Worm (Caenorhabditis elegans) whole organism, L2 larva: ENCODE data around the gene inpp-4B.

Experiments
- R02D3.7 ChIP-seq: fragments of 150-350 bp; optimal IDR thresholded peaks from 2 replicates; lab custom pipeline; 2014; ENCODE audit warnings: missing biosample characterization, missing genetic modification characterization
- Y55F3AM.14 ChIP-seq: fragments of 200-800 bp; sonication (Bioruptor generic); optimal IDR thresholded peaks from 2 replicates; lab custom pipeline; 2018; ENCODE audit warnings: mild to moderate bottlenecking, missing genetic modification characterization, missing compliant biosample characterization
- ZK546.5 ChIP-seq: sonication (generic microtip); optimal IDR thresholded peaks from 2 replicates; lab custom pipeline; 2017; ENCODE audit warnings: missing biosample characterization, missing genetic modification characterization
- aly-2 ChIP-seq: fragments of 150-350 bp; optimal IDR thresholded peaks from 2 replicates; lab custom pipeline; 2014; ENCODE audit warnings: missing biosample characterization, missing genetic modification characterization
- blmp-1 ChIP-seq: sonication (generic microtip); optimal IDR thresholded peaks from 2 replicates; lab custom pipeline; 2017; ENCODE audit warnings: missing genetic modification characterization, mild to moderate bottlenecking, missing compliant biosample characterization, antibody characterized with exemption, moderate library complexity; ENCODE audit not compliant: insufficient read depth
- ceh-16 ChIP-seq: fragments of 150-350 bp; optimal IDR thresholded peaks from 2 replicates; lab custom pipeline; 2014; ENCODE audit warnings: missing biosample characterization, missing genetic modification characterization
- crh-2 ChIP-seq: sonication (generic microtip); optimal IDR thresholded peaks from 2 replicates; lab custom pipeline; 2017; ENCODE audit warnings: missing biosample characterization, missing genetic modification characterization
- dmd-4 ChIP-seq: sonication (generic microtip); optimal IDR thresholded peaks from 2 replicates; lab custom pipeline; 2017; ENCODE audit warnings: missing biosample characterization, missing genetic modification characterization
- egl-27 ChIP-seq: sonication (generic microtip); optimal IDR thresholded peaks from 3 replicates; lab custom pipeline; 2017; ENCODE audit warnings: missing biosample characterization, missing genetic modification reagents, missing genetic modification characterization
- elt-1 ChIP-seq: fragments of 150-350 bp; optimal IDR thresholded peaks from 2 replicates; lab custom pipeline; 2014; ENCODE audit warnings: missing biosample characterization, missing genetic modification characterization
- fos-1 ChIP-seq: fragments of 150-350 bp; optimal IDR thresholded peaks from 2 replicates; lab custom pipeline; 2014; ENCODE audit warnings: missing biosample characterization, missing genetic modification characterization
- gmeb-1 ChIP-seq: fragments of 150-350 bp; optimal IDR thresholded peaks from 2 replicates; lab custom pipeline; 2014; ENCODE audit warnings: missing biosample characterization, missing genetic modification characterization
- lin-13 ChIP-seq: fragments of 150-350 bp; optimal IDR thresholded peaks from 2 replicates; lab custom pipeline; 2014; ENCODE audit warnings: missing biosample characterization, missing genetic modification reagents, missing genetic modification characterization
- lin-39 ChIP-seq: fragments of 150-350 bp; optimal IDR thresholded peaks from 2 replicates; lab custom pipeline; 2014; ENCODE audit warnings: missing biosample characterization, missing genetic modification reagents, missing genetic modification characterization
- lsy-2 ChIP-seq, 2 experiments: fragments of 150-350 bp in 1 of 2; sonication (generic microtip) in 1 of 2; optimal IDR thresholded peaks; 2 replicates each; lab custom pipeline; 2014 to 2017; ENCODE audit warnings: missing biosample characterization in 2 of 2, missing genetic modification characterization in 2 of 2
- mbf-1 ChIP-seq: sonication (generic microtip); optimal IDR thresholded peaks from 2 replicates; lab custom pipeline; 2017; ENCODE audit warnings: missing biosample characterization, missing genetic modification characterization
- mdl-1 ChIP-seq, 2 experiments: fragments of 150-350 bp in 1 of 2; sonication (generic microtip) in 1 of 2; optimal IDR thresholded peaks; 2 replicates each; lab custom pipeline; 2017; ENCODE audit warnings: missing biosample characterization in 2 of 2, missing genetic modification characterization in 2 of 2
- nhr-10 ChIP-seq: sonication (generic microtip); optimal IDR thresholded peaks from 2 replicates; lab custom pipeline; 2017; ENCODE audit warnings: missing biosample characterization, missing genetic modification characterization
- nhr-11 ChIP-seq: fragments of 150-350 bp; optimal IDR thresholded peaks from 2 replicates; lab custom pipeline; 2014; ENCODE audit warnings: missing biosample characterization, missing genetic modification characterization
- nhr-12 ChIP-seq: fragments of 150-350 bp; optimal IDR thresholded peaks from 2 replicates; lab custom pipeline; 2014; ENCODE audit warnings: missing biosample characterization, missing genetic modification characterization
- nhr-129 ChIP-seq: fragments of 150-350 bp; optimal IDR thresholded peaks from 2 replicates; lab custom pipeline; 2014; ENCODE audit warnings: missing biosample characterization, missing genetic modification characterization
- nhr-21 ChIP-seq: fragments of 150-350 bp; optimal IDR thresholded peaks from 2 replicates; lab custom pipeline; 2014; ENCODE audit warnings: missing biosample characterization, missing genetic modification characterization
- nhr-237 ChIP-seq: fragments of 150-350 bp; optimal IDR thresholded peaks from 2 replicates; lab custom pipeline; 2014; ENCODE audit warnings: missing biosample characterization, missing genetic modification characterization
- nhr-25 ChIP-seq: fragments of 150-350 bp; sonication (generic microtip); optimal IDR thresholded peaks from 3 replicates; lab custom pipeline; 2014; ENCODE audit warnings: missing biosample characterization, missing genetic modification characterization
- nhr-6 ChIP-seq: fragments of 150-350 bp; optimal IDR thresholded peaks from 2 replicates; lab custom pipeline; 2014; ENCODE audit warnings: missing biosample characterization, missing genetic modification characterization
- sem-4 ChIP-seq: fragments of 150-350 bp; optimal IDR thresholded peaks from 2 replicates; lab custom pipeline; 2014; ENCODE audit warnings: missing biosample characterization, missing genetic modification reagents, missing genetic modification characterization
- skn-1 ChIP-seq: sonication (generic microtip); optimal IDR thresholded peaks from 2 replicates; lab custom pipeline; 2017; ENCODE audit warnings: missing biosample characterization, missing genetic modification characterization
- sma-3 ChIP-seq: sonication (generic microtip); optimal IDR thresholded peaks from 2 replicates; lab custom pipeline; 2016; ENCODE audit warnings: missing genetic modification reagents, missing genetic modification characterization, missing compliant biosample characterization
- sma-9 ChIP-seq, 2 experiments: fragments of 150-350 bp in 1 of 2; sonication (generic microtip) in 1 of 2; optimal IDR thresholded peaks; 2 replicates each; lab custom pipeline; 2014 to 2016; ENCODE audit warnings: missing genetic modification characterization in 2 of 2, mild to moderate bottlenecking in 1 of 2, missing biosample characterization in 1 of 2, missing compliant biosample characterization in 1 of 2, missing genetic modification reagents in 1 of 2, moderate library complexity in 1 of 2
- snpc-4 ChIP-seq: fragments of 150-350 bp; optimal IDR thresholded peaks from 2 replicates; lab custom pipeline; 2014; ENCODE audit warnings: missing biosample characterization, missing genetic modification characterization
- unc-55 ChIP-seq: fragments of 150-350 bp; sonication (generic microtip); optimal IDR thresholded peaks from 3 replicates; lab custom pipeline; 2014; ENCODE audit warnings: missing biosample characterization, missing genetic modification reagents, missing genetic modification characterization
- unc-62 ChIP-seq: fragments of 150-350 bp; optimal IDR thresholded peaks from 2 replicates; lab custom pipeline; 2014; ENCODE audit warnings: missing biosample characterization, missing genetic modification reagents, missing genetic modification characterization
- ztf-1 ChIP-seq: fragments of 200-800 bp; sonication (Bioruptor generic); conservative IDR thresholded peaks from 2 replicates; pipeline ENCODE4 v1.3.6; 2022; ENCODE audit warnings: missing genetic modification characterization, missing compliant biosample characterization

Gene inpp-4B

ce11 chrIII:10293946-10294345 lies 27.3 kb upstream of the inpp-4B start:
- TF ChIP-seq dmd-4 (tag; lab: Kevin White, UChicago), result no peak
- TF ChIP-seq snpc-4 (tag; lab: Kevin White, UChicago), result no peak
- no peak for TF ChIP-seq nhr-11 (tag; lab: Kevin White, UChicago)
- TF ChIP-seq nhr-10 (tag; lab: Kevin White, UChicago), result no peak
- TF ChIP-seq Y55F3AM.14 (GFP tag; lab: Kevin White, UChicago), result no peak
- no peak for TF ChIP-seq nhr-21 (tag; lab: Kevin White, UChicago)
- TF ChIP-seq sem-4 (tag; lab: Kevin White, UChicago), result no peak
- no peak for TF ChIP-seq R02D3.7 (tag; lab: Kevin White, UChicago)
- TF ChIP-seq mdl-1 (tag; optimal IDR thresholded peaks at IDR 0.05; lab: Kevin White, UChicago), result no peak
- TF ChIP-seq elt-1 (tag; lab: Kevin White, UChicago), result no peak
- TF ChIP-seq unc-62 (GFP tag; lab: Kevin White, UChicago), result no peak
- TF ChIP-seq egl-27 (tag; lab: Kevin White, UChicago), result no peak
- no peak for TF ChIP-seq lin-39 (tag; lab: Kevin White, UChicago)
- no peak for TF ChIP-seq aly-2
- TF ChIP-seq blmp-1 (tag; lab: Kevin White, UChicago), result no peak

DNA sequence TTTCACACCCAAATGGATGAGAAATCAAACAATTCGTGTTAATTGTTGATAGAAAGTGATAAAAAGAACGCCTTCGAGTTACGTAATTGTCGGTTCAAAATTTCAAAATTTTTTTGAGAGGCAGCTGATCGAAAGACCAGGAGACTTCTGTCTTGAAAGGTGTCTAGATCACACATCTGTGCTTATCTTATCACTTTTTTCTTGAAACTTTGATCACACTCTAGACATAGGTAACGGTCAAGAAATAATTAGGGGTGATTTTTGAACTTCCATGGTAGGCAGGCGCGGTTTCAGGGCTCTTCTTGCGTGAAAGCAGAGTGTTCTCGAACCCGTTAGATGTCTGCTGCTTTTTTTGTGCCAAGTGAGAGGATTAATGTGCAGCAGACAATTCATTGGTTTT lies 26.7 kb upstream of the inpp-4B start:
- TF ChIP-seq unc-55 (GFP tag; lab: Kevin White, UChicago), result no peak
- no peak for TF ChIP-seq nhr-237 (tag; lab: Kevin White, UChicago)
- no peak for TF ChIP-seq skn-1

ce11 chrIII:10290541-10290940 lies 23.9 kb upstream of the inpp-4B start:
- TF ChIP-seq nhr-25 (peak; percentile 77), skn-1 (no peak), crh-2 (tag; lab: Kevin White, UChicago) (peak; percentile 22), sma-9 (GFP tag; optimal IDR thresholded peaks at IDR 0.05; lab: Kevin White, UChicago) (peak; percentile 48), sma-9 (tag; optimal IDR thresholded peaks at IDR 0.05; lab: Kevin White, UChicago) (no peak), nhr-12 (no peak), lin-13 (no peak), ceh-16 (tag; lab: Kevin White, UChicago) (no peak), sma-3 (GFP tag; lab: Kevin White, UChicago) (peak; percentile 25), nhr-10 (tag; lab: Kevin White, UChicago) (no peak), fos-1 (peak; percentile 63), egl-27 (tag; lab: Kevin White, UChicago) (no peak), blmp-1 (tag; lab: Kevin White, UChicago) (peak; percentile 19), nhr-129 (tag; lab: Kevin White, UChicago) (peak; percentile 77), lsy-2 (tag; optimal IDR thresholded peaks at IDR 0.05; lab: Kevin White, UChicago) (peak in 1 of 2 experiments; percentile 5)
- TF ChIP-seq, all 48 proteins: peak for 8

- TF ChIP-seq mbf-1 (tag; lab: Kevin White, UChicago) (no peak), sma-9 (GFP tag; optimal IDR thresholded peaks at IDR 0.05; lab: Kevin White, UChicago) (peak; percentile 9), sma-9 (tag; optimal IDR thresholded peaks at IDR 0.05; lab: Kevin White, UChicago) (no peak)
Observed at ce11 chrIII:10289790-10290189, 23.1 kb upstream of the inpp-4B start.

DNA sequence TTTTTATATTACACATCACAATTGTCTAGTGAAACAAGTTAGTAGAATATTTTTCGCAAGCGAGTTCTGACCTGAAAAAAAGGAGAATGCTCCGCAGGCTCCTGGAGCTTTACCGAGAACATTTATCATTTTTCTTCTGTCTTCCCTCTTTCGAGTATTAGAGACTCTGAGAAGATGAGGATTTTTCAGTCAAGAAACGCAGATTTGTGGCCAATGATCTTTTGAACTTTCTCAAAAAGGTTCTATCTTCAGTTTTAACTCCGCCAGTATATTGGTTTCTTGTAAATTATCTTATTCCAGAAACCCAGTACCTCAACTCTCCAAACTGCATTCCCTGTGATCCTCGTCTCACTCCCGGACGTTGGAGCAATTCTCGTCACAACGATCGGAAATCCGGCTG lies 18.9 kb upstream of the inpp-4B start, which contains the start of gene K10G9.2:
Gene K10G9.2, plus strand, starts transcription at position 301 of the 400 bp plus-strand sequence.
- TF ChIP-seq sma-3 (GFP tag; lab: Kevin White, UChicago) (no peak), dmd-4 (tag; lab: Kevin White, UChicago) (no peak), nhr-25 (no peak), gmeb-1 (tag; lab: Kevin White, UChicago) (no peak), nhr-6 (tag; lab: Kevin White, UChicago) (no peak), ztf-1 (no peak), Y55F3AM.14 (GFP tag; lab: Kevin White, UChicago) (no peak), R02D3.7 (tag; lab: Kevin White, UChicago) (no peak), sma-9 (GFP tag; optimal IDR thresholded peaks at IDR 0.05; lab: Kevin White, UChicago) (no peak), sma-9 (tag; optimal IDR thresholded peaks at IDR 0.05; lab: Kevin White, UChicago) (no peak), ZK546.5 (tag; lab: Kevin White, UChicago) (no peak), nhr-12 (no peak), crh-2 (tag; lab: Kevin White, UChicago) (no peak)
